Worm (Caenorhabditis elegans): ENCODE data around the gene sre-4.

Gene sre-4

ce11 chrIV:9735750-9736149 is 48.8 kb downstream of the sre-4 start:
- peak; percentile 69 for TF ChIP-seq hlh-11 (tag; optimal IDR thresholded peaks at IDR 0.05)
- TF ChIP-seq ctbp-1 (GFP tag; IDR thresholded peaks at IDR 0.05), result no peak
- no peak for TF ChIP-seq ceh-20 (GFP tag; IDR thresholded peaks at IDR 0.05)
- 0 out of 2 replicates have a peak, but pooled peaks have one; percentile 62 for TF ChIP-seq php-3 (GFP tag; IDR thresholded peaks at IDR 0.05)
- TF ChIP-seq dmd-6 (GFP tag; IDR thresholded peaks at IDR 0.05), result peak; percentile 57; the same call in 1 of the 2 replicates
- TF ChIP-seq aha-1 (tag), result peak; percentile 94
- no peak for TF ChIP-seq pha-4 (GFP tag; IDR thresholded peaks at IDR 0.05)
- TF ChIP-seq pha-4 (tag; optimal IDR thresholded peaks at IDR 0.05), result no peak
- peak; percentile 13 for TF ChIP-seq nhr-77 (tag; optimal IDR thresholded peaks at IDR 0.05)
- TF ChIP-seq ceh-32 (tag; optimal IDR thresholded peaks at IDR 0.05; ENCODE audit: poor library complexity), result no peak
- TF ChIP-seq dve-1 (tag; optimal IDR thresholded peaks at IDR 0.05; ENCODE audit: insufficient read depth), result peak; percentile 76
- peak; percentile 25 for TF ChIP-seq nhr-11 (tag; optimal IDR thresholded peaks at IDR 0.05)
- TF ChIP-seq hlh-30 (tag; optimal IDR thresholded peaks at IDR 0.05; ENCODE audit: insufficient read depth), result peak; percentile 64
- TF ChIP-seq nhr-28 (tag; optimal IDR thresholded peaks at IDR 0.05), result peak; percentile 72
- TF ChIP-seq F44E2.7 (GFP tag; IDR thresholded peaks at IDR 0.05), result no peak
- TF ChIP-seq F49E8.2 (tag; optimal IDR thresholded peaks at IDR 0.05; ENCODE audit: borderline replicate concordance), result no peak
- no peak for TF ChIP-seq ama-1 (optimal IDR thresholded peaks at IDR 0.05)
- TF ChIP-seq ztf-11 (tag; optimal IDR thresholded peaks at IDR 0.05), result no peak
- peak; percentile 52 for TF ChIP-seq pqm-1 (tag; optimal IDR thresholded peaks at IDR 0.05)
- no peak for TF ChIP-seq F37D6.2 (tag; optimal IDR thresholded peaks at IDR 0.05)
- TF ChIP-seq lsy-2 (tag; optimal IDR thresholded peaks at IDR 0.05), result peak in 1 of 2 experiments; percentile 72
- peak; percentile 17 for TF ChIP-seq mep-1 (tag; optimal IDR thresholded peaks at IDR 0.05)
- peak in 1 of 2 experiments; percentile 69 for TF ChIP-seq daf-16 (GFP tag; optimal IDR thresholded peaks at IDR 0.05)
- TF ChIP-seq daf-16 (tag; optimal IDR thresholded peaks at IDR 0.05), result peak; percentile 97

DNA sequence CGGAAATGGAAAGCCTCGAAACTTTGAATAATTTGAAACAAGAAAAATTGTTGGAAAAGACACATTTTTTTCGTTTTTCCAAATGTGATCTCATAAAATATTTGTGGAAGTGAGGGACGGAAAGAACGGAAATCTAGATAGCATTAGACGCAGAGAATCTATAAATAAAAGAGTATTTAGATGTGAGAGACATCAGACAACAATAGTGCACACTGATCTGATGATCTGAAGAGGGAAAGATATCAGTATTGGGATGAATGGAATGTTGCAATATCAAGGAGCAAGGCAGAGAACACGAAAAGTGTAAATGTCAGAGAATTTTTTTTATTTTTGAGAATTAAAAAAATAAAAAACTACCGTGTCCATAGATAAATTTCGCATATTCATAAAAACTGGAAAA is 49.7 kb downstream of the sre-4 start:
- no peak for TF ChIP-seq nhr-48 (tag; optimal IDR thresholded peaks at IDR 0.05)
- TF ChIP-seq madf-9 (GFP tag; conservative IDR thresholded peaks at IDR 0.05), result no peak
- no peak for TF ChIP-seq daf-12 (tag; optimal IDR thresholded peaks at IDR 0.05)
- peak; percentile 1 for TF ChIP-seq hlh-11 (tag; optimal IDR thresholded peaks at IDR 0.05)
- no peak for TF ChIP-seq ceh-82 (tag; optimal IDR thresholded peaks at IDR 0.05)
- TF ChIP-seq snpc-1.2 (GFP tag; IDR thresholded peaks at IDR 0.05), result no peak
- no peak for TF ChIP-seq fos-1 (tag; optimal IDR thresholded peaks at IDR 0.05)

- TF ChIP-seq dpl-1 (GFP tag; optimal IDR thresholded peaks at IDR 0.05) (no peak), spr-3 (GFP tag; optimal IDR thresholded peaks at IDR 0.05) (no peak), lin-38 (GFP tag; IDR thresholded peaks at IDR 0.05) (peak; percentile 59), ceh-32 (tag; optimal IDR thresholded peaks at IDR 0.05; ENCODE audit: poor library complexity) (no peak)
Measured at ce11 chrIV:9733904-9734303, 50.7 kb downstream of the sre-4 start.
